Worm (Caenorhabditis elegans) whole organism, L4 larva: ENCODE data around the gene Y4C6B.2.
A peak's percentile ranks its signal among the peaks of the same experiment; 100 is the strongest.

Experiments
- F26F4.8 ChIP-seq: fragments of 200-800 bp; sonication (Bioruptor generic); conservative IDR thresholded peaks from 2 replicates; pipeline ENCODE4 v1.3.6; 2022; ENCODE audit warnings: missing genetic modification characterization, missing compliant biosample characterization
- F37D6.2 ChIP-seq: sonication (generic microtip); optimal IDR thresholded peaks from 2 replicates; lab custom pipeline; 2016; ENCODE audit warnings: mild to moderate bottlenecking, missing genetic modification characterization, missing compliant biosample characterization
- F44E2.7 ChIP-seq: fragments of 200-800 bp; sonication (Bioruptor generic); IDR thresholded peaks from 2 replicates; pipeline ENCODE4 v2.1.2; 2022; ENCODE audit warnings: missing genetic modification characterization, missing compliant biosample characterization
- F49E8.2 ChIP-seq: sonication (generic microtip); optimal IDR thresholded peaks from 2 replicates; lab custom pipeline; 2016; ENCODE audit warnings: missing compliant biosample characterization, mild to moderate bottlenecking, missing genetic modification characterization, borderline replicate concordance
- R02D3.7 ChIP-seq: fragments of 150-350 bp; sonication (generic microtip); optimal IDR thresholded peaks from 3 replicates; lab custom pipeline; 2014; ENCODE audit warnings: missing biosample characterization, missing genetic modification characterization
- T20F7.1 ChIP-seq: fragments of 200-800 bp; sonication (Bioruptor generic); optimal IDR thresholded peaks from 2 replicates; lab custom pipeline; 2018; ENCODE audit warnings: mild to moderate bottlenecking, missing genetic modification characterization, missing compliant biosample characterization
- T26A8.4 ChIP-seq: fragments of 200-800 bp; sonication (Bioruptor generic); IDR thresholded peaks from 2 replicates; pipeline ENCODE4 v1.3.6; 2022; ENCODE audit warnings: missing genetic modification characterization, missing compliant biosample characterization
- Y105C5A.15 ChIP-seq: fragments of 200-800 bp; sonication (Bioruptor generic); IDR thresholded peaks from 2 replicates; pipeline ENCODE4 v1.3.6; 2022; ENCODE audit warnings: missing genetic modification characterization, missing compliant biosample characterization
- Y75B8A.6 ChIP-seq: fragments of 200-800 bp; sonication (Bioruptor generic); IDR thresholded peaks from 2 replicates; pipeline ENCODE4 v1.3.6; 2022; ENCODE audit warnings: missing genetic modification reagents, missing genetic modification characterization, missing compliant biosample characterization
- ZK546.5 ChIP-seq, 2 experiments: sonication (generic microtip); optimal IDR thresholded peaks; 2 replicates each; lab custom pipeline; 2017; ENCODE audit warnings: missing biosample characterization in 2 of 2, missing genetic modification characterization in 2 of 2
- aly-2 ChIP-seq: sonication (generic microtip); optimal IDR thresholded peaks from 2 replicates; lab custom pipeline; 2018; ENCODE audit warnings: missing biosample characterization, missing genetic modification characterization
- arid-1 ChIP-seq: fragments of 200-800 bp; sonication (Bioruptor generic); conservative IDR thresholded peaks from 2 replicates; pipeline ENCODE4 v1.3.6; 2022; ENCODE audit warnings: missing genetic modification reagents, missing genetic modification characterization, missing compliant biosample characterization
- attf-4 ChIP-seq: sonication (generic microtip); optimal IDR thresholded peaks from 3 replicates; lab custom pipeline; 2017; ENCODE audit warnings: missing biosample characterization, missing genetic modification characterization
- ceh-20 ChIP-seq: fragments of 200-800 bp; sonication (Bioruptor generic); IDR thresholded peaks from 2 replicates; pipeline ENCODE4 v1.3.6; 2022; ENCODE audit warnings: missing genetic modification reagents, missing genetic modification characterization, missing compliant biosample characterization
- ceh-82 ChIP-seq: sonication (generic microtip); optimal IDR thresholded peaks from 2 replicates; lab custom pipeline; 2017; ENCODE audit warnings: missing biosample characterization, missing genetic modification characterization
- cey-2 ChIP-seq: sonication (generic microtip); optimal IDR thresholded peaks from 3 replicates; lab custom pipeline; 2017; ENCODE audit warnings: missing genetic modification characterization, mild to moderate bottlenecking, missing compliant biosample characterization, antibody characterized with exemption, borderline replicate concordance; ENCODE audit not compliant: insufficient read depth
- daf-12 ChIP-seq: fragments of 150-350 bp; optimal IDR thresholded peaks from 2 replicates; lab custom pipeline; 2014; ENCODE audit warnings: missing biosample characterization, missing genetic modification reagents, missing genetic modification characterization
- daf-19 ChIP-seq: fragments of 200-800 bp; sonication (Bioruptor generic); conservative IDR thresholded peaks from 2 replicates; pipeline ENCODE4 v1.3.6; 2022; ENCODE audit warnings: missing genetic modification characterization, missing compliant biosample characterization
- dmd-9 ChIP-seq: fragments of 200-800 bp; sonication (Bioruptor generic); IDR thresholded peaks from 2 replicates; pipeline ENCODE4 v1.3.6; 2022; ENCODE audit warnings: missing genetic modification reagents, missing genetic modification characterization, missing compliant biosample characterization
- duxl-1 ChIP-seq: sonication (generic microtip); optimal IDR thresholded peaks from 2 replicates; lab custom pipeline; 2016; ENCODE audit warnings: mild to moderate bottlenecking, missing genetic modification characterization, moderate library complexity, missing compliant biosample characterization; ENCODE audit not compliant: poor library complexity
- egl-43 ChIP-seq: fragments of 200-800 bp; sonication (Bioruptor generic); IDR thresholded peaks from 2 replicates; pipeline ENCODE4 v1.3.6; 2022; ENCODE audit warnings: missing genetic modification reagents, missing genetic modification characterization, missing compliant biosample characterization
- fos-1 ChIP-seq: fragments of 150-350 bp; optimal IDR thresholded peaks from 2 replicates; lab custom pipeline; 2014; ENCODE audit warnings: missing biosample characterization, missing genetic modification characterization
- hlh-11 ChIP-seq: fragments of 200-800 bp; sonication (Bioruptor generic); optimal IDR thresholded peaks from 2 replicates; lab custom pipeline; 2018; ENCODE audit warnings: mild to moderate bottlenecking, missing genetic modification characterization, missing compliant biosample characterization
- hmg-1.1 ChIP-seq: fragments of 200-800 bp; sonication (Bioruptor generic); IDR thresholded peaks from 2 replicates; pipeline ENCODE4 v1.3.6; 2022; ENCODE audit warnings: missing genetic modification reagents, missing genetic modification characterization, missing compliant biosample characterization
- jun-1 ChIP-seq: fragments of 150-350 bp; optimal IDR thresholded peaks from 2 replicates; lab custom pipeline; 2014; ENCODE audit warnings: missing biosample characterization, missing genetic modification reagents, missing genetic modification characterization
- lim-7 ChIP-seq: fragments of 200-800 bp; sonication (Bioruptor generic); IDR thresholded peaks from 2 replicates; pipeline ENCODE4 v1.3.6; 2022; ENCODE audit warnings: missing genetic modification characterization, missing compliant biosample characterization
- lin-15B ChIP-seq: fragments of 150-350 bp; sonication (generic microtip); optimal IDR thresholded peaks from 3 replicates; lab custom pipeline; 2014; ENCODE audit warnings: missing biosample characterization, missing genetic modification characterization
- lin-29 ChIP-seq: fragments of 200-800 bp; sonication (Bioruptor generic); IDR thresholded peaks from 2 replicates; pipeline ENCODE4 v1.3.6; 2022; ENCODE audit warnings: missing genetic modification reagents, missing genetic modification characterization, missing compliant biosample characterization
- lin-39 ChIP-seq: fragments of 150-350 bp; optimal IDR thresholded peaks from 2 replicates; lab custom pipeline; 2014; ENCODE audit warnings: missing biosample characterization, missing genetic modification reagents, missing genetic modification characterization
- madf-9 ChIP-seq: fragments of 200-800 bp; sonication (Bioruptor generic); conservative IDR thresholded peaks from 2 replicates; pipeline ENCODE4 v1.3.6; 2022; ENCODE audit warnings: missing genetic modification reagents, missing genetic modification characterization, missing compliant biosample characterization
- mdt-29 ChIP-seq: fragments of 200-800 bp; sonication (Bioruptor generic); IDR thresholded peaks from 2 replicates; pipeline ENCODE4 v1.3.6; 2022; ENCODE audit warnings: missing genetic modification reagents, missing genetic modification characterization, missing compliant biosample characterization
- mep-1 ChIP-seq: fragments of 150-350 bp; sonication (generic microtip); optimal IDR thresholded peaks from 3 replicates; lab custom pipeline; 2014; ENCODE audit warnings: missing biosample characterization, missing genetic modification characterization
- mes-2 ChIP-seq: sonication (generic microtip); optimal IDR thresholded peaks from 2 replicates; lab custom pipeline; 2016; ENCODE audit warnings: missing genotype, mild to moderate bottlenecking, missing genetic modification characterization, missing compliant biosample characterization; ENCODE audit not compliant: poor library complexity, severe bottlenecking
- mxl-2 ChIP-seq: fragments of 200-800 bp; sonication (Bioruptor generic); conservative IDR thresholded peaks from 2 replicates; pipeline ENCODE4 v1.3.6; 2022; ENCODE audit warnings: missing genetic modification reagents, missing genetic modification characterization, missing compliant biosample characterization
- nhr-102 ChIP-seq: sonication (generic microtip); optimal IDR thresholded peaks from 2 replicates; lab custom pipeline; 2016; ENCODE audit warnings: mild to moderate bottlenecking, missing genetic modification characterization, moderate library complexity, missing compliant biosample characterization
- nhr-111 ChIP-seq: fragments of 200-800 bp; sonication (Bioruptor generic); optimal IDR thresholded peaks from 2 replicates; lab custom pipeline; 2018; ENCODE audit warnings: mild to moderate bottlenecking, missing genetic modification characterization, missing compliant biosample characterization
- nhr-25 ChIP-seq: sonication (generic microtip); optimal IDR thresholded peaks from 2 replicates; lab custom pipeline; 2017; ENCODE audit warnings: missing genetic modification characterization, mild to moderate bottlenecking, missing compliant biosample characterization, antibody characterized with exemption, moderate library complexity, borderline replicate concordance; ENCODE audit not compliant: insufficient read depth
- nhr-28 ChIP-seq: fragments of 150-350 bp; optimal IDR thresholded peaks from 2 replicates; lab custom pipeline; 2014; ENCODE audit warnings: missing biosample characterization, missing genetic modification characterization
- nhr-41 ChIP-seq: fragments of 200-800 bp; sonication (Bioruptor generic); IDR thresholded peaks from 2 replicates; pipeline ENCODE4 v1.3.6; 2022; ENCODE audit warnings: missing genetic modification reagents, missing genetic modification characterization, missing compliant biosample characterization
- nhr-48 ChIP-seq: sonication (generic microtip); optimal IDR thresholded peaks from 2 replicates; lab custom pipeline; 2016; ENCODE audit warnings: mild to moderate bottlenecking, missing genetic modification characterization, missing compliant biosample characterization
- nhr-6 ChIP-seq: fragments of 150-350 bp; optimal IDR thresholded peaks from 2 replicates; lab custom pipeline; 2014; ENCODE audit warnings: missing biosample characterization, missing genetic modification characterization
- nhr-76 ChIP-seq: fragments of 150-350 bp; optimal IDR thresholded peaks from 2 replicates; lab custom pipeline; 2014; ENCODE audit warnings: missing biosample characterization, missing genetic modification characterization
- pqm-1 ChIP-seq: sonication (generic microtip); optimal IDR thresholded peaks from 2 replicates; lab custom pipeline; 2017; ENCODE audit warnings: missing biosample characterization, missing genetic modification characterization
- rbr-2 ChIP-seq: sonication (generic microtip); optimal IDR thresholded peaks from 2 replicates; lab custom pipeline; 2016; ENCODE audit warnings: missing genotype, missing genetic modification characterization, missing compliant biosample characterization
- saeg-2 ChIP-seq: fragments of 200-800 bp; sonication (Bioruptor generic); IDR thresholded peaks from 2 replicates; pipeline ENCODE4 v1.3.6; 2022; ENCODE audit warnings: missing genetic modification reagents, missing genetic modification characterization, missing compliant biosample characterization
- set-16 ChIP-seq: fragments of 200-800 bp; sonication (Bioruptor generic); IDR thresholded peaks from 2 replicates; pipeline ENCODE4 v1.3.6; 2022; ENCODE audit warnings: missing genetic modification reagents, missing genetic modification characterization, missing compliant biosample characterization
- skn-1 ChIP-seq: fragments of 150-350 bp; optimal IDR thresholded peaks from 2 replicates; lab custom pipeline; 2014; ENCODE audit warnings: missing biosample characterization, missing genetic modification characterization
- snpc-1.2 ChIP-seq: fragments of 200-800 bp; sonication (Bioruptor generic); IDR thresholded peaks from 2 replicates; pipeline ENCODE4 v1.3.6; 2022; ENCODE audit warnings: missing genetic modification reagents, missing genetic modification characterization, missing compliant biosample characterization
- snpc-4 ChIP-seq: fragments of 150-350 bp; optimal IDR thresholded peaks from 2 replicates; lab custom pipeline; 2014; ENCODE audit warnings: missing biosample characterization, missing genetic modification characterization
- tag-97 ChIP-seq: fragments of 200-800 bp; sonication (Bioruptor generic); IDR thresholded peaks from 2 replicates; pipeline ENCODE4 v1.3.6; 2022; ENCODE audit warnings: missing genetic modification characterization, missing compliant biosample characterization
- unc-39 ChIP-seq: sonication (generic microtip); optimal IDR thresholded peaks from 2 replicates; lab custom pipeline; 2017; ENCODE audit warnings: missing biosample characterization, missing genetic modification characterization
- zfp-2 ChIP-seq: sonication (generic microtip); optimal IDR thresholded peaks from 2 replicates; lab custom pipeline; 2016; ENCODE audit warnings: mild to moderate bottlenecking, missing genetic modification characterization, missing compliant biosample characterization

Y4C6B.2 gene

ce11 chrIV:5317106-5317505, 22.3 kb upstream of the Y4C6B.2 start (continued):
- no peak for TF ChIP-seq attf-4 (tag; lab: Kevin White, UChicago)
- TF ChIP-seq lin-15B (tag; lab: Kevin White, UChicago), result no peak
- TF ChIP-seq R02D3.7 (tag; lab: Kevin White, UChicago), result no peak
- 0 out of 2 replicates have a peak, but pooled peaks have one; percentile 18 for TF ChIP-seq arid-1 (GFP tag; lab: Robert Waterston, UW)
- TF ChIP-seq nhr-102, result peak; percentile 72
- TF ChIP-seq ceh-82 (tag; lab: Kevin White, UChicago), result no peak
- no peak for TF ChIP-seq jun-1 (tag; lab: Kevin White, UChicago)
- TF ChIP-seq aly-2 (tag; lab: Kevin White, UChicago), result no peak
- TF ChIP-seq pqm-1 (tag; lab: Kevin White, UChicago), result no peak
- TF ChIP-seq Y105C5A.15, result no peak
- TF ChIP-seq F44E2.7 (GFP tag; lab: Robert Waterston, UW), result no peak
- TF ChIP-seq rbr-2 (tag; lab: Kevin White, UChicago), result no peak
- no peak for TF ChIP-seq daf-19 (GFP tag; lab: Robert Waterston, UW)
- no peak for TF ChIP-seq F37D6.2 (tag; lab: Kevin White, UChicago)
- no peak for TF ChIP-seq fos-1 (tag; lab: Kevin White, UChicago)
- no peak for TF ChIP-seq nhr-76
- no peak for TF ChIP-seq zfp-2 (tag; lab: Kevin White, UChicago)
- no peak for TF ChIP-seq mxl-2 (GFP tag; lab: Robert Waterston, UW)
- TF ChIP-seq F26F4.8 (GFP tag; lab: Robert Waterston, UW), result no peak
- no peak for TF ChIP-seq saeg-2 (GFP tag; lab: Robert Waterston, UW)
- no peak for TF ChIP-seq lim-7 (GFP tag; lab: Robert Waterston, UW)
- no peak for TF ChIP-seq hmg-1.1 (GFP tag; lab: Robert Waterston, UW)
- TF ChIP-seq T26A8.4 (GFP tag; lab: Robert Waterston, UW), result peak; percentile 80
- TF ChIP-seq nhr-111, result no peak
- peak; percentile 78 for TF ChIP-seq snpc-4 (tag; lab: Kevin White, UChicago)
- TF ChIP-seq nhr-28, result no peak
- no peak for TF ChIP-seq unc-39 (tag; lab: Kevin White, UChicago)
- TF ChIP-seq lin-29 (GFP tag; lab: Robert Waterston, UW), result no peak
- TF ChIP-seq mdt-29, result no peak
- TF ChIP-seq hlh-11, result no peak
- no peak for TF ChIP-seq mes-2
- TF ChIP-seq nhr-6 (tag; lab: Kevin White, UChicago), result no peak
- TF ChIP-seq cey-2 (tag; lab: Kevin White, UChicago), result no peak
- TF ChIP-seq nhr-41, result no peak
- TF ChIP-seq mep-1 (tag; lab: Kevin White, UChicago), result no peak
- no peak for TF ChIP-seq egl-43 (GFP tag; lab: Robert Waterston, UW)
- peak; percentile 69 for TF ChIP-seq duxl-1
- peak; percentile 22 for TF ChIP-seq nhr-25
- TF ChIP-seq skn-1 (tag; lab: Kevin White, UChicago), result no peak
- TF ChIP-seq F49E8.2, result peak; percentile 53
- no peak for TF ChIP-seq tag-97
- no peak for TF ChIP-seq set-16 (GFP tag; lab: Robert Waterston, UW)
- no peak for TF ChIP-seq nhr-48 (tag; lab: Kevin White, UChicago)
- TF ChIP-seq T20F7.1 (GFP tag; lab: Kevin White, UChicago), result no peak
- TF ChIP-seq dmd-9, result no peak
- TF ChIP-seq ceh-20 (GFP tag; lab: Robert Waterston, UW), result no peak
- TF ChIP-seq madf-9 (GFP tag; lab: Robert Waterston, UW), result no peak
- TF ChIP-seq snpc-1.2 (GFP tag; lab: Robert Waterston, UW), result peak; percentile 99
- no peak for TF ChIP-seq lin-39 (tag; lab: Kevin White, UChicago)
- TF ChIP-seq Y75B8A.6 (GFP tag; lab: Robert Waterston, UW), result no peak
- no peak for TF ChIP-seq ZK546.5 (tag; optimal IDR thresholded peaks at IDR 0.05; lab: Kevin White, UChicago)
- no peak for TF ChIP-seq daf-12 (tag; lab: Kevin White, UChicago)
